Fruit fly (Drosophila melanogaster): ENCODE measurements around the gene yata.

yata gene

dm6 chr3R:29716782-29717317 is 32.2 kb upstream of the yata start, which contains the start of gene Obp99b (continued):
- peak; percentile 83 for TF ChIP-seq CG30431 (GFP tag; optimal IDR thresholded peaks at IDR 0.05)
- no peak for TF ChIP-seq Fer1 (GFP tag; optimal IDR thresholded peaks at IDR 0.05)
- TF ChIP-seq sens-2 (GFP tag; IDR thresholded peaks at IDR 0.05), result peak; percentile 90
- TF ChIP-seq CG15601 (tag; optimal IDR thresholded peaks at IDR 0.05), result peak; percentile 62
- TF ChIP-seq CG12942 (GFP tag; optimal IDR thresholded peaks at IDR 0.05), result peak; percentile 60
- peak; percentile 42 for TF ChIP-seq CG3065 (GFP tag; optimal IDR thresholded peaks at IDR 0.05)
- peak; percentile 70 for TF ChIP-seq CG2712 (tag; optimal IDR thresholded peaks at IDR 0.05)
- TF ChIP-seq CG16779 (GFP tag; IDR thresholded peaks at IDR 0.05), result peak; percentile 75
- TF ChIP-seq tio (GFP tag; optimal IDR thresholded peaks at IDR 0.05), result peak; percentile 35
- peak; percentile 82 for TF ChIP-seq CG4707 (GFP tag; optimal IDR thresholded peaks at IDR 0.05)
- TF ChIP-seq CG31365 (tag; optimal IDR thresholded peaks at IDR 0.05), result peak; percentile 63
- TF ChIP-seq Atf3 (GFP tag; optimal IDR thresholded peaks at IDR 0.05), result peak; percentile 82
- TF ChIP-seq yki (optimal IDR thresholded peaks at IDR 0.05), result no peak
- peak; percentile 82 for TF ChIP-seq NC2β (GFP tag; optimal IDR thresholded peaks at IDR 0.05)
- TF ChIP-seq gfzf (GFP tag; optimal IDR thresholded peaks at IDR 0.05), result no peak
- TF ChIP-seq Blimp-1 (GFP tag; optimal IDR thresholded peaks at IDR 0.05), result peak; percentile 48
- TF ChIP-seq CG1792 (GFP tag; optimal IDR thresholded peaks at IDR 0.05), result peak; percentile 60
- TF ChIP-seq CG7372 (GFP tag; IDR thresholded peaks at IDR 0.05), result peak; percentile 60; the same call in 1 of the 2 replicates
- no peak for TF ChIP-seq Hr39 (optimal IDR thresholded peaks at IDR 0.05)
- peak; percentile 86 for TF ChIP-seq zfh1 (GFP tag; IDR thresholded peaks at IDR 0.05)
- peak; percentile 68 for TF ChIP-seq Sox102F (GFP tag; optimal IDR thresholded peaks at IDR 0.05)
- peak; percentile 82 for TF ChIP-seq CG17802 (tag; optimal IDR thresholded peaks at IDR 0.05)
- peak; percentile 66 for TF ChIP-seq CG4854 (GFP tag; optimal IDR thresholded peaks at IDR 0.05)
- peak; percentile 36 for TF ChIP-seq oc (tag; optimal IDR thresholded peaks at IDR 0.05)
- TF ChIP-seq ro (GFP tag; IDR thresholded peaks at IDR 0.05), result peak; percentile 45; the same call in 1 of the 2 replicates
- peak; percentile 61; the same call in 2 of the 3 replicates for TF ChIP-seq CG14050 (GFP tag; IDR thresholded peaks at IDR 0.05)
- peak; percentile 94 for TF ChIP-seq CTCF (GFP tag; optimal IDR thresholded peaks at IDR 0.05)
- TF ChIP-seq CG5953 (GFP tag; IDR thresholded peaks at IDR 0.05), result peak; percentile 74; the same call in 1 of the 2 replicates
- TF ChIP-seq zfh2 (GFP tag; optimal IDR thresholded peaks at IDR 0.05), result no peak
- no peak for TF ChIP-seq run (tag; optimal IDR thresholded peaks at IDR 0.05)
- TF ChIP-seq ken (GFP tag; IDR thresholded peaks at IDR 0.05), result peak; percentile 85
- peak; percentile 76 to 78 for TF ChIP-seq dpn (GFP tag; optimal IDR thresholded peaks at IDR 0.05)
- TF ChIP-seq vfl (GFP tag; optimal IDR thresholded peaks at IDR 0.05), result peak; percentile 52
- TF ChIP-seq jing (GFP tag; optimal IDR thresholded peaks at IDR 0.05), result peak; percentile 76
- peak; percentile 71 for TF ChIP-seq CG13424 (tag; optimal IDR thresholded peaks at IDR 0.05)
- TF ChIP-seq NK7.1 (GFP tag; optimal IDR thresholded peaks at IDR 0.05), result peak; percentile 70
- TF ChIP-seq az2 (GFP tag; optimal IDR thresholded peaks at IDR 0.05), result peak; percentile 85
- TF ChIP-seq Ada2b (GFP tag; IDR thresholded peaks at IDR 0.05), result peak; percentile 61
- TF ChIP-seq CG10267 (tag; optimal IDR thresholded peaks at IDR 0.05), result peak; percentile 46
- TF ChIP-seq schlank (tag; optimal IDR thresholded peaks at IDR 0.05), result peak; percentile 55
- TF ChIP-seq sisA (GFP tag; IDR thresholded peaks at IDR 0.05), result peak; percentile 61
- TF ChIP-seq CG9817 (tag; optimal IDR thresholded peaks at IDR 0.05), result peak; percentile 66
- TF ChIP-seq CG17359 (tag; optimal IDR thresholded peaks at IDR 0.05), result peak; percentile 80
- peak; percentile 73 for TF ChIP-seq Xrp1 (GFP tag; IDR thresholded peaks at IDR 0.05)
- TF ChIP-seq nmo (GFP tag; optimal IDR thresholded peaks at IDR 0.05), result peak; percentile 60
- no peak for TF ChIP-seq ab (GFP tag; optimal IDR thresholded peaks at IDR 0.05)
- no peak for TF ChIP-seq Bgb (GFP tag; IDR thresholded peaks at IDR 0.05; ENCODE audit: partially characterized antibody)
- peak; percentile 73; the same call in 2 of the 3 replicates for TF ChIP-seq sr (GFP tag; IDR thresholded peaks at IDR 0.05)
- peak; percentile 42 for TF ChIP-seq CG14710 (tag; optimal IDR thresholded peaks at IDR 0.05)
- peak; percentile 25 for TF ChIP-seq da (GFP tag; optimal IDR thresholded peaks at IDR 0.05)
- no peak for TF ChIP-seq CG15479 (GFP tag; optimal IDR thresholded peaks at IDR 0.05)
- no peak for TF ChIP-seq Taf1 (GFP tag; IDR thresholded peaks at IDR 0.05)

All from whole organism, embryonic.